Fruit fly (Drosophila melanogaster): ENCODE results near the gene CG15771.

The CG15771 gene

dm6 chrX:5754837-5755828 is at the start of gene CG15771, which contains the start of gene lin-52 (continued):
- peak in 1 of 3 experiments; percentile 82 for TF ChIP-seq Stat92E (GFP tag; optimal IDR thresholded peaks at IDR 0.05)
- no peak for TF ChIP-seq prd (optimal IDR thresholded peaks at IDR 0.05)
- TF ChIP-seq prd (GFP tag; IDR thresholded peaks at IDR 0.05), result peak; percentile 97
- TF ChIP-seq HLH3B (GFP tag; IDR thresholded peaks at IDR 0.05), result peak; percentile 93
- peak; percentile 84; the same call in 1 of the 2 replicates for TF ChIP-seq dimm (GFP tag; IDR thresholded peaks at IDR 0.05)
- TF ChIP-seq Side (GFP tag; optimal IDR thresholded peaks at IDR 0.05), result peak; percentile 35
- TF ChIP-seq wdn (GFP tag; IDR thresholded peaks at IDR 0.05), result peak; percentile 90
- peak; percentile 97 for TF ChIP-seq dmrt99B (tag; optimal IDR thresholded peaks at IDR 0.05)
- peak; percentile 85 for TF ChIP-seq CG9437 (GFP tag; optimal IDR thresholded peaks at IDR 0.05)
- peak in 1 of 2 experiments; percentile 78 for TF ChIP-seq insv (GFP tag; optimal IDR thresholded peaks at IDR 0.05)
- peak; percentile 94 for TF ChIP-seq CG11723 (GFP tag; optimal IDR thresholded peaks at IDR 0.05)
- TF ChIP-seq CG7357 (GFP tag; IDR thresholded peaks at IDR 0.05), result peak; percentile 91
- TF ChIP-seq E2f1 (GFP tag; IDR thresholded peaks at IDR 0.05), result peak; percentile 94
- peak; percentile 96 for TF ChIP-seq CG13775 (GFP tag; optimal IDR thresholded peaks at IDR 0.05)
- peak; percentile 73 for TF ChIP-seq CG17912 (GFP tag; optimal IDR thresholded peaks at IDR 0.05)
- TF ChIP-seq tio (GFP tag; optimal IDR thresholded peaks at IDR 0.05), result peak; percentile 93
- TF ChIP-seq CG10654 (GFP tag; optimal IDR thresholded peaks at IDR 0.05), result peak; percentile 80
- peak; percentile 93 for TF ChIP-seq CG14667 (GFP tag; IDR thresholded peaks at IDR 0.05)
- TF ChIP-seq pzg (GFP tag; optimal IDR thresholded peaks at IDR 0.05), result peak; percentile 85
- TF ChIP-seq Atf3 (GFP tag; optimal IDR thresholded peaks at IDR 0.05), result peak; percentile 65
- TF ChIP-seq CG1603 (tag; optimal IDR thresholded peaks at IDR 0.05), result peak; percentile 85
- peak; percentile 83 for TF ChIP-seq slou (GFP tag; optimal IDR thresholded peaks at IDR 0.05)
- TF ChIP-seq run (tag; optimal IDR thresholded peaks at IDR 0.05), result peak; percentile 90
- peak; percentile 22 for TF ChIP-seq CG12236 (GFP tag; optimal IDR thresholded peaks at IDR 0.05)
- peak; percentile 89 for TF ChIP-seq gce (GFP tag; IDR thresholded peaks at IDR 0.05)
- peak; percentile 89 for TF ChIP-seq pfk (GFP tag; optimal IDR thresholded peaks at IDR 0.05)
- TF ChIP-seq Hsf (GFP tag; optimal IDR thresholded peaks at IDR 0.05), result peak; percentile 86
- peak in 1 of 2 experiments; percentile 94 for TF ChIP-seq Eip74EF (GFP tag; optimal IDR thresholded peaks at IDR 0.05)
- peak; percentile 80 for TF ChIP-seq CG8281 (tag; optimal IDR thresholded peaks at IDR 0.05)
- TF ChIP-seq BEAF-32 (GFP tag; optimal IDR thresholded peaks at IDR 0.05), result peak; percentile 84
- TF ChIP-seq CG4404 (GFP tag; IDR thresholded peaks at IDR 0.05), result peak; percentile 94
- no peak for TF ChIP-seq hb (GFP tag; IDR thresholded peaks at IDR 0.05; ENCODE audit: partially characterized antibody)
- peak; percentile 28 for TF ChIP-seq NC2β (GFP tag; optimal IDR thresholded peaks at IDR 0.05)
- peak; percentile 91 for TF ChIP-seq CG34422 (GFP tag; IDR thresholded peaks at IDR 0.05)
- no peak for TF ChIP-seq NK7.1 (GFP tag; optimal IDR thresholded peaks at IDR 0.05)
- TF ChIP-seq Dbx (GFP tag; IDR thresholded peaks at IDR 0.05), result peak; percentile 95
- TF ChIP-seq sens (GFP tag), result peak; percentile 97
- peak; percentile 93 for TF ChIP-seq Hr3 (GFP tag; optimal IDR thresholded peaks at IDR 0.05)
- peak; percentile 86 for TF ChIP-seq abd-A (tag; optimal IDR thresholded peaks at IDR 0.05)
- TF ChIP-seq CG8478 (optimal IDR thresholded peaks at IDR 0.05), result peak; percentile 6
- TF ChIP-seq hbn (GFP tag; IDR thresholded peaks at IDR 0.05; ENCODE audit: partially characterized antibody), result peak; percentile 33; the same call in 1 of the 2 replicates
- peak; percentile 92 for TF ChIP-seq CG2120 (GFP tag; optimal IDR thresholded peaks at IDR 0.05)
- TF ChIP-seq sd (tag; optimal IDR thresholded peaks at IDR 0.05), result peak; percentile 74
- peak; percentile 45 for TF ChIP-seq grn (GFP tag; optimal IDR thresholded peaks at IDR 0.05)
- peak; percentile 93 for TF ChIP-seq CG11247 (GFP tag; IDR thresholded peaks at IDR 0.05)
- TF ChIP-seq dysf (GFP tag; IDR thresholded peaks at IDR 0.05), result peak; percentile 97
- TF ChIP-seq ewg (GFP tag; optimal IDR thresholded peaks at IDR 0.05), result peak; percentile 89
- TF ChIP-seq repo (GFP tag; optimal IDR thresholded peaks at IDR 0.05), result no peak
- peak; percentile 91 for TF ChIP-seq rib (GFP tag; IDR thresholded peaks at IDR 0.05)

Data from whole organism, embryonic.